Fruit fly (Drosophila melanogaster): ENCODE measurements around the gene CG7542.

The CG7542 gene

DNA sequence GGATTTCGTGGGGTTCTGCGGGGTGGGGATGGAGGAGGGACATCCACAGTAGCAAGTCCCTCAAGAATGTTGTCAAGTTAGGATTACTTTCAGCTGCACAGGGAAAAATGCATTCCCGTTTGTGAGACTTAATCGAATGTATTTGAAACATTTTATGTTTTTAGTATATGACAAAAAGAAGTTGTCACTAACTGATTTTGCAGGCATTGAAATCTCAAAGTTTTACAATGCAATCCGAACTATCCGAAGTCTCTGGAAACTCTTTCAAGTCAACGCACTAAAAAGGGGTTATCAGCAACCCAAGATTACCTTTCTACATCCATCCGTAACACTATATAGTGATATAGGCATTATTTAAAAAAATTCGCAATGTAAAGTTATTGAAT is 27.3 kb downstream of the CG7542 start (continued):
- TF ChIP-seq Hr38 (GFP tag; optimal IDR thresholded peaks at IDR 0.05) (no peak), CG6792 (GFP tag; optimal IDR thresholded peaks at IDR 0.05) (peak; percentile 44), salr (GFP tag; optimal IDR thresholded peaks at IDR 0.05) (peak; percentile 2 to 39), Eip75B (GFP tag; optimal IDR thresholded peaks at IDR 0.05) (no peak), CG10669 (GFP tag; optimal IDR thresholded peaks at IDR 0.05) (peak; percentile 65), cyc (GFP tag; optimal IDR thresholded peaks at IDR 0.05) (peak; percentile 13), Hr4 (GFP tag; optimal IDR thresholded peaks at IDR 0.05) (peak; percentile 49), CG4318 (GFP tag; optimal IDR thresholded peaks at IDR 0.05) (peak; percentile 20), CG11294 (GFP tag; IDR thresholded peaks at IDR 0.05) (no peak; the same call in 1 of the 2 replicates), CG7368 (GFP tag; optimal IDR thresholded peaks at IDR 0.05) (no peak), CG15336 (GFP tag; IDR thresholded peaks at IDR 0.05) (no peak), CG8632 (GFP tag; optimal IDR thresholded peaks at IDR 0.05) (peak; percentile 6), eg (GFP tag; IDR thresholded peaks at IDR 0.05) (no peak), achi (GFP tag; optimal IDR thresholded peaks at IDR 0.05) (peak; percentile 62), Met (GFP tag; optimal IDR thresholded peaks at IDR 0.05) (peak; percentile 31), CG6854 (GFP tag; optimal IDR thresholded peaks at IDR 0.05) (no peak), Eip93F (GFP tag; optimal IDR thresholded peaks at IDR 0.05) (no peak), Sox102F (GFP tag; optimal IDR thresholded peaks at IDR 0.05) (no peak), CG6163 (GFP tag; IDR thresholded peaks at IDR 0.05) (peak; percentile 15; the same call in 1 of the 3 replicates), net (GFP tag; optimal IDR thresholded peaks at IDR 0.05) (no peak), dsx (GFP tag; optimal IDR thresholded peaks at IDR 0.05; ENCODE audit: poor library complexity, severe bottlenecking) (peak; percentile 32), esn (GFP tag; optimal IDR thresholded peaks at IDR 0.05) (peak; percentile 41), pdm3 (GFP tag; optimal IDR thresholded peaks at IDR 0.05) (peak; percentile 39), OdsH (GFP tag; optimal IDR thresholded peaks at IDR 0.05) (peak; percentile 65), CG32006 (GFP tag; optimal IDR thresholded peaks at IDR 0.05) (peak; percentile 67), CG6808 (GFP tag; optimal IDR thresholded peaks at IDR 0.05) (peak; percentile 58), lz (GFP tag; optimal IDR thresholded peaks at IDR 0.05) (peak; percentile 21), CG34406 (GFP tag; optimal IDR thresholded peaks at IDR 0.05) (peak; percentile 39), topi (GFP tag; optimal IDR thresholded peaks at IDR 0.05) (peak; percentile 30), vri (GFP tag; optimal IDR thresholded peaks at IDR 0.05) (no peak), CG31627 (GFP tag; optimal IDR thresholded peaks at IDR 0.05) (peak; percentile 48)

DNA sequence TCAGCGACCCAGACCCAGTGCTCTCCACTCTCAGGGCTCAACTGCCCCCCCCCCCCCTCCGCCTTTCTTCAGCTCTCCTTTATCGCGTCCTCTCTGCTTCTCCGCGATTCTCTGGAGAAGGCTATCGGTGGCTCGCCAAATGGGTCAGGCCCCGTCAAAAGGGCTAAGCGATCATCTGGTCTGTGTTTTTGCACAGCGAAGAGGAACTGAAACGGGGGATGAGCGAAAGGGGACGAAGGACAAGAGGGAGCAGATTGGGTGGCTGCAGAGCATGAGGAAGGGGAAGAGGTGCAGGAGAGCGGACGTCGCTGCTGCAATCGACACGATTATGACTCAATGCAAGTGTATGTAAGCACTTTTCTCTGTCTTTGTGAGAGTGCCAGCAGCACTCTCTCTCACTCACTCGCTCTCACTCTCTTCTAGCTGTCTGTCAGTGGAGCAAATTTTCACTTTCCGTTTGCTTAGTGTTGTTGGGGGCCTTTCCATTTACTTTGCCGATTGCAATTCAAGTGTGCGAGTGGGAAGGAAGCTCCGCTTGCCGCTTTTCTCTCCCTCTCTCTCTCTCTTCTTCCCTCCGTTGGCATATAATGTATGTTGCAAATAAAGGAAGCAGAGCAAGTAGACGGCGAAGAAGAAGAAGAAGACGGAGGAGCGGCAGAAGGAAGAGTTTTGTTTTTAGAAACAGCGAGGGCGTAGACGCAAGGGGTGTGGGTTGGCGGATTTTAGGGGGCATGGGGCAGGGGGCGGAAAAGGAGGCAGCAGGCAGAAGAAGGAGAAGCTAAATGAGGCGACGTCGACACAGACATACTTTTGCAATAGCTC is 28.1 kb downstream of the CG7542 start:
- peak; percentile 38 for TF ChIP-seq Met (GFP tag; optimal IDR thresholded peaks at IDR 0.05)
- TF ChIP-seq CG9139 (GFP tag; optimal IDR thresholded peaks at IDR 0.05): peak; percentile 0
- peak; percentile 2 for TF ChIP-seq Smox (GFP tag; optimal IDR thresholded peaks at IDR 0.05)
- peak; percentile 35 for TF ChIP-seq topi (GFP tag; optimal IDR thresholded peaks at IDR 0.05)
- peak; percentile 6 for TF ChIP-seq fkh (GFP tag; optimal IDR thresholded peaks at IDR 0.05)
- peak; percentile 39 for TF ChIP-seq achi (GFP tag; optimal IDR thresholded peaks at IDR 0.05)
- TF ChIP-seq lz (GFP tag; optimal IDR thresholded peaks at IDR 0.05): no peak
- TF ChIP-seq Eip78C (GFP tag): peak; percentile 63
- peak; percentile 2 for TF ChIP-seq CG1621 (tag; optimal IDR thresholded peaks at IDR 0.05)
- TF ChIP-seq CG10631 (GFP tag; optimal IDR thresholded peaks at IDR 0.05): no peak
- TF ChIP-seq CG6163 (GFP tag; IDR thresholded peaks at IDR 0.05): peak; percentile 4; the same call in 1 of the 3 replicates
- TF ChIP-seq CG6808 (GFP tag; optimal IDR thresholded peaks at IDR 0.05): peak; percentile 6
- TF ChIP-seq Eip75B (GFP tag; optimal IDR thresholded peaks at IDR 0.05): peak; percentile 88
- TF ChIP-seq Eip93F (GFP tag; optimal IDR thresholded peaks at IDR 0.05): no peak
- no peak for TF ChIP-seq fd59A (GFP tag; optimal IDR thresholded peaks at IDR 0.05)
- TF ChIP-seq CG15336 (GFP tag; IDR thresholded peaks at IDR 0.05): peak; percentile 39; the same call in 1 of the 2 replicates
- TF ChIP-seq CG8119 (GFP tag; IDR thresholded peaks at IDR 0.05): peak; percentile 11; the same call in 1 of the 3 replicates
- peak in 1 of 2 experiments; percentile 9 for TF ChIP-seq salr (GFP tag; optimal IDR thresholded peaks at IDR 0.05)
- no peak for TF ChIP-seq CG16779 (tag; optimal IDR thresholded peaks at IDR 0.05)
- TF ChIP-seq CG6854 (GFP tag; optimal IDR thresholded peaks at IDR 0.05): peak; percentile 80
- no peak for TF ChIP-seq dac (GFP tag; optimal IDR thresholded peaks at IDR 0.05)
- no peak for TF ChIP-seq CG34406 (GFP tag; optimal IDR thresholded peaks at IDR 0.05)
- TF ChIP-seq Blimp-1 (GFP tag; optimal IDR thresholded peaks at IDR 0.05): peak; percentile 100
- TF ChIP-seq Sox14 (GFP tag; optimal IDR thresholded peaks at IDR 0.05): peak; percentile 40
- TF ChIP-seq ss (GFP tag; optimal IDR thresholded peaks at IDR 0.05): peak; percentile 7 to 17
- TF ChIP-seq Lpt (GFP tag; optimal IDR thresholded peaks at IDR 0.05): peak; percentile 57
- TF ChIP-seq dsx (GFP tag; optimal IDR thresholded peaks at IDR 0.05; ENCODE audit: poor library complexity, severe bottlenecking): no peak
- TF ChIP-seq fd85E (GFP tag; optimal IDR thresholded peaks at IDR 0.05): no peak
- TF ChIP-seq CG11762 (GFP tag; optimal IDR thresholded peaks at IDR 0.05; ENCODE audit: insufficient read depth): peak; percentile 50
